Fruit fly (Drosophila melanogaster) whole organism, larva: ENCODE results near the gene CG6495.

Source experiments
- noc ChIP-seq: fragments of 200-800 bp; sonication (Bioruptor generic); optimal IDR thresholded peaks from 3 replicates; lab custom pipeline; 2019; ENCODE audit warnings: missing biosample characterization, mild to moderate bottlenecking, missing genetic modification characterization, moderate library complexity

Gene CG6495

DNA sequence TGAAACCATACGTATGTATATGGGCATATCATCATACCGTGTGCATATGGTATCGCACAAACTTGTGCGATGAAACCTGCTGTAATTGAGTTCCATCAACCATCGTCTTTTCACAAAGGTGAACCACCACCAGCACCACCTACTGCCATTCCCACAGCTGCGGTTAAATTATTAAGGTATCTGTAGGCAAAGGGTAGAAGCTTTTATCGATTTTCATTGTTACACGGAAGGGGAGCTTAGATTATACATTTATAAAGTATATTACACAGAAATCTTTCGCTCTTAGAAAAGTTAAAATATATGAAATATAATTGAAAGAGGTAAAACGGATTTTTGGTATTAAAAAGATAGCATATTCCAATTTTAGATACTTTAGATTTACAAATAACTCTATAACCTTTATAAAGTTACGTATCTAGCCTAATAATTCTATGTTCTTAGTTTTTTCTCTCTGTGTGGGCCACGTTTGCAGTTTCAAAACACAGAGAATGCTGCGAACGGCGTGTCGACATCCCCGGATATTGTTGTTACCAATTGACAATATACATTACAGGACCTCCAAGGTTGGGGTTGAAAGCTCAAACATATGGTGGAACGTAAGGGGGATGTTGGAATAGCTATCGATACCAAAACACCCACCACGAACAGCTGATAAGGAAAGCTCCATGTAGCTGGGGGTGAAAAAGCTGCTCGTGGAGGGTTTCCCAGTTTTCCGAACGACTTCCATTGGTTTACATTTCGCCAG lies at the start of gene CG6495:
Gene CG6495, plus strand, starts transcription at position 695 of the 745 bp plus-strand sequence.
- TF ChIP-seq noc, result no peak

dm6 chr2L:10711221-10711620 lies 49.7 kb upstream of the CG6495 start:
- no peak for TF ChIP-seq noc

DNA sequence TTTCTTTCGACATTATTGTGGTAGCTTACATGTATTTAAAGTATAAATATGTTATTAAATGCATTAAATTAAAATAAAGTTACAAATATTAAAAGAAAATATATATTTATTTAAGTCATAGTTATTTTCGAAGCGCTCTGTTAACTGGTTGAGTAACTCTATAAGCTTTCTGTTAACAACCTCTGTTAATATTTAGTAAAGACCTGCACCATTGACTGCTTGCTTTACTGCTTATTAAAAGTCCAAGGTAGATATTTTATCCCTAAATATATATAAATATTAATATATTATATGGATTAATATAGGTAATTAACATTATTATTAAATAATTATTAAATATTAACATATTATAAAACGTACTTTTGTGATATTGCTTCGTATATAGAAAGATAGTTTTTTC lies 39.4 kb upstream of the CG6495 start:
- no peak for TF ChIP-seq noc

dm6 chr2L:10723903-10724302 lies 37.0 kb upstream of the CG6495 start, which contains the start of gene CG6431:
CG6431 (plus strand) TSS chr2L:10724203.
- no peak for TF ChIP-seq noc

DNA sequence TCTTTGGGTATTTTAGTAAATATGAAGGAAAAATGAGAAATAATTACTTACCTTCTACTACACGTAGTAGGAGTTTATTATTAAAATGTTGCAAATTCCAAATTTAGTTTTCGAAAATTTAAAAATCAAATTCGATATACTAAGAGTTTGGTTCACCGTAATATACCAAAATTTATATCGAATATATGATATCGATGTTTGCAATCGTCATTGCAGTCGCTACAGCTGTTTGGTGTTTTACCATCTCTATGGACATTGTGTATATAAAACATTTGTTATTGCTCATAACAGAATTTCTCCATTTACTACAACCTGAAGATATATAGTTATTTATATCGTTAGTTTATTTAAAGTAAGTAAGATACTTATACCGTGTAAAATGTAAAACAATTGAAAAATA lies 32.2 kb upstream of the CG6495 start, which contains the start of gene CG6443:
Gene CG6443, plus strand, starts transcription at position 228 of the 400 bp plus-strand sequence.
- no peak for TF ChIP-seq noc

DNA sequence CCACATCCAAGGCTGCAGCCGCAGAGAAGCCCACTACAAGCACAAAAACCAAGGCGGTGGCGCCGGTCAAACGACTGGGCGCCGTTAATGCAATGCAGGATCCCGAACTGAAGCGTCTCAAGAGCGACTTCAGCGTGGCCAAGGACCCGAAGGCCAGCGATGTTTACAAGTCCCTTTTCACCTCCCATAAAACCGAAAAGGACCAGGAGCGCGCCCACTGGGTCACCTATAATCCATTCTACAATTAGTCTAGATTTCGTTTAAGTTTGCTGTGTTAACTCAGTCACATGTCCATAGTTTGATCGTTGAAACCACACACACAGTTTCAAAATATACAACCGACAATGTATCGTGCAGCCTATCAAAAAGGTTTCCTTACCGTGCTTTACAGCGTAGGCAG lies 31.0 kb upstream of the CG6495 start, which contains the start of gene CG17118:
Gene CG17118, plus strand, starts transcription at position 301 of the 400 bp plus-strand sequence.
- no peak for TF ChIP-seq noc

DNA sequence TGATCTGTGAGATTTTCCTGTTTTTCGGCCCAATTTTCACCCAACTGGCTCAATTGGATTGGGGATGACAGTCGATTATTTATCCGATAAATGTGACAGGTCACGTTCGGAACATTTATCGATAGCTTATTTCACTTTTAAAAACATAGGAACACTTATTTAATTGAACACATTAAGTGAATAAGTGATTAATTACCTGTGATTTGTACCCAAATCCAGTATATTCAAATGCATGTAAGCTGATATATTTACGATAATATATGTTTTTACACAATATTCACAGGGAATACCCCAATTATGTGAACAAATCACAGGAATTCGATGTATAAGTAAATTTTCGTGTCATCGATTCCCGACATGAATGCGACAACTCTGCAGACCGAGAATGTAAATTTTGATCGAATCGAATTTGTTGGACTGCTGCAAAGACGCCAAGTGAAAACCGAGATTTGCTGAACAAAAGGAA lies 28.5 kb upstream of the CG6495 start, which contains the start of the genes EMC3 and Dpy-30L1:
Gene EMC3, minus strand, starts transcription at position 81 of the 466 bp plus-strand sequence.
Gene Dpy-30L1, plus strand, starts transcription at position 311 of the 466 bp plus-strand sequence.
- TF ChIP-seq noc, result no peak

dm6 chr2L:10735923-10736322 lies 25.0 kb upstream of the CG6495 start, which contains the start of gene Nup107:
Nup107 (minus strand) TSS chr2L:10736071.
- TF ChIP-seq noc, result no peak

- TF ChIP-seq noc, result no peak
Observed at dm6 chr2L:10736993-10737756, 23.7 kb upstream of the CG6495 start, which contains the start of the genes Vha16-5 and CG12299. Vha16-5 (minus strand) TSS chr2L:10737043. CG12299 (plus strand) TSS chr2L:10737345.

DNA sequence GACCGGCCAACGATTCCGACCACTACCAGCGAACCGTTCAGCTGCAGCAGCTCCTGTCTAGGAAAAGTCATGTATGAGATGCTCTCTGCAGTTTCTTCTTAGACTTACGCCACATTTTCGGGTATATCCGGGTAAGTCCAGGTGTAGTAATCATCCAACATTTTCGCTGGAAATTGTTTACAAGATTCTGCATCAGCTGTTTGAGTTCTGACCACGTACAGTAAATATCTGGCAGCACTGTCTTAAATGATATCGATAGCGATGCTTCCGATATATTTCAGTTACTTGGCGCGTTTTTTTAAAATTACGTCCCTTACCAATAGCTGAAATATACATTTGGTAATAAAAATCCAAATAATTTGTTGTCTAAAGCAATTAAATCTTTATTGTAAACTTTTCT lies 17.2 kb upstream of the CG6495 start, which contains the start of gene CG6729:
Gene CG6729, minus strand, starts transcription at position 222 of the 400 bp plus-strand sequence.
- no peak for TF ChIP-seq noc

dm6 chr2L:10748218-10748617 lies 12.7 kb upstream of the CG6495 start:
- no peak for TF ChIP-seq noc

- no peak for TF ChIP-seq noc
Observed at dm6 chr2L:10749607-10750467, 11.1 kb upstream of the CG6495 start.

DNA sequence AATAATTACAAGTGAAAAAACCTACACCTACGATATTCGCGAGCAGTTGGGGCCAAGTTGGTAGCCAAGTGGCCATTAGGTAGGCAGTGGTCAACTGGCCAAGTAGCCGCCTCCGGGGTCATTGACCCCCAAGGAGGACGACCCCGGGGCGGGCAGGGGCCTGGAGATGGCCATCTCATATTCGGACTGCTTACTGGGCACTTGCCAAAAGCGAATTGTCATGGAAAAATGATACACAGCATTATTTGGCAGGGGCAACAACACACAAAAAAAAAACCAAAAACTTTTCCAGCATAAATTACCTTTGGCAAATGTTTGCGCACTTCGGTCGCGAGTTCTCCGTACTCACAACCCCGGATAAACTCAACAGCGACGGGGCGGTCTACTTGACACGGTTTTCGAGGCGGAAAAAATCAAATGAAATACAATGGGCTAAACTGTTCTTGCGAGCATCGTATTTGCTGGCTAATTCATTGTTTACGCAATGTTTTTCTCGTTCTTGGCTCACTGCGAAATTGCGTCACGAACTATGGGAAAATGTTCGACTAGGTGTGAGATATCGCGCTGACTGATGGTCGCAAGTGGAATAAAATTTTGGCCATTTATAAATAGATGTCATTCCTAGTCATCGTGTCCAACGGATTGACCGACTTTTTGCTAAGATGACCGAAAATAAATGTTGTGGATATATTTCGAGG lies 9.9 kb upstream of the CG6495 start:
- no peak for TF ChIP-seq noc

dm6 chr2L:10751879-10752620 lies 8.9 kb upstream of the CG6495 start:
- no peak for TF ChIP-seq noc

DNA sequence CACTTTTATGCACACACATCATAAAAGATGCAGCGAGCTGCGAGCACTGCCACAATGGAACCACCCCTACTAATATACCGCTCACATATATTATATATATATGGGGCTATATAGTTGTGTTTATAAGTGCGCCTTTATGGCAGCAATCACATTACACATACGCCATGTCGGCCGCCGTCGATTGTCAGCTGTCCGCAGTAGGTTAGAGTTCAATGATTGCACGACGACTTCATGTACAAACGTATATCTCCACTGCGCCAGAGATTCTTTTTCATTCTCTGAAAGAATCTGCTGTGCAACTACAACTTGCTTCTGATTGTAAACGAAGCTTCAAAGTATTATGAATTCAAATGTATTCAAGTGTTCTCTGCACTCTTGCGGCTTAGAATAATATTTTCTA lies 8.2 kb upstream of the CG6495 start:
- no peak for TF ChIP-seq noc
